Worm (Caenorhabditis elegans): ENCODE measurements around the gene daf-9.

ce11 chrX:6208463-6208862, 11.7 kb downstream of the daf-9 start, which contains the start of gene C14F11.7:
- TF ChIP-seq aly-1 (tag; optimal IDR thresholded peaks at IDR 0.05): no peak
- no peak for TF ChIP-seq ama-1 (optimal IDR thresholded peaks at IDR 0.05)
- no peak for TF ChIP-seq B0310.2 (tag; optimal IDR thresholded peaks at IDR 0.05)
- no peak for TF ChIP-seq hmg-4 (GFP tag; optimal IDR thresholded peaks at IDR 0.05)
- no peak for TF ChIP-seq sea-1 (GFP tag; conservative IDR thresholded peaks at IDR 0.05)
